Worm (Caenorhabditis elegans): ENCODE results near the gene adh-1.

The adh-1 gene

ce11 chrV:11854905-11855304, 33.1 kb upstream of the adh-1 start:
- TF ChIP-seq dmd-4 (tag; optimal IDR thresholded peaks at IDR 0.05): peak; percentile 15
- no peak for TF ChIP-seq ceh-16 (tag; optimal IDR thresholded peaks at IDR 0.05)
- no peak for TF ChIP-seq elt-3 (tag; optimal IDR thresholded peaks at IDR 0.05)
- TF ChIP-seq ZK546.5 (tag; optimal IDR thresholded peaks at IDR 0.05): no peak
- TF ChIP-seq unc-62 (GFP tag; optimal IDR thresholded peaks at IDR 0.05): no peak
- no peak for TF ChIP-seq peb-1 (tag; optimal IDR thresholded peaks at IDR 0.05)
- TF ChIP-seq nhr-237 (tag; optimal IDR thresholded peaks at IDR 0.05): no peak
- no peak for TF ChIP-seq blmp-1 (tag; optimal IDR thresholded peaks at IDR 0.05; ENCODE audit: insufficient read depth)
- TF ChIP-seq nhr-11 (tag; optimal IDR thresholded peaks at IDR 0.05): no peak
- peak in 1 of 2 experiments; percentile 50 for TF ChIP-seq lsy-2 (tag; optimal IDR thresholded peaks at IDR 0.05)
- no peak for TF ChIP-seq ceh-82 (tag; optimal IDR thresholded peaks at IDR 0.05)
- peak; percentile 50 for TF ChIP-seq nhr-21 (tag; optimal IDR thresholded peaks at IDR 0.05)
- no peak for TF ChIP-seq mdl-1 (tag; optimal IDR thresholded peaks at IDR 0.05)
- TF ChIP-seq elt-1 (tag; optimal IDR thresholded peaks at IDR 0.05): no peak

ce11 chrV:11856022-11856421, 32.0 kb upstream of the adh-1 start:
- TF ChIP-seq ztf-4 (tag; optimal IDR thresholded peaks at IDR 0.05) (no peak), ama-1 (optimal IDR thresholded peaks at IDR 0.05) (no peak), R02D3.7 (tag; optimal IDR thresholded peaks at IDR 0.05) (no peak), sma-3 (GFP tag; optimal IDR thresholded peaks at IDR 0.05) (no peak)

- no peak for TF ChIP-seq nhr-77 (tag; optimal IDR thresholded peaks at IDR 0.05)
- peak; percentile 77 for TF ChIP-seq nhr-25 (tag; optimal IDR thresholded peaks at IDR 0.05)
- TF ChIP-seq gmeb-1 (tag; optimal IDR thresholded peaks at IDR 0.05): no peak
- TF ChIP-seq crh-2 (tag; optimal IDR thresholded peaks at IDR 0.05): no peak
- TF ChIP-seq nhr-6 (tag; optimal IDR thresholded peaks at IDR 0.05): no peak
- TF ChIP-seq alr-1 (tag; optimal IDR thresholded peaks at IDR 0.05): no peak
- no peak for TF ChIP-seq zag-1 (tag; optimal IDR thresholded peaks at IDR 0.05)
- TF ChIP-seq sma-9 (GFP tag; optimal IDR thresholded peaks at IDR 0.05): peak; percentile 43
- TF ChIP-seq sma-9 (tag; optimal IDR thresholded peaks at IDR 0.05): no peak
- TF ChIP-seq sma-3 (GFP tag; optimal IDR thresholded peaks at IDR 0.05): no peak
- TF ChIP-seq lsy-2 (tag; optimal IDR thresholded peaks at IDR 0.05): no peak
These were observed 30.3 kb upstream of the adh-1 start for ce11 chrV:11857756-11858155.

ce11 chrV:11858299-11858698, 29.7 kb upstream of the adh-1 start:
- no peak for TF ChIP-seq nhr-77 (tag; optimal IDR thresholded peaks at IDR 0.05)
- TF ChIP-seq sma-9 (GFP tag; optimal IDR thresholded peaks at IDR 0.05): peak; percentile 29
- TF ChIP-seq sma-9 (tag; optimal IDR thresholded peaks at IDR 0.05): no peak

ce11 chrV:11859082-11859858, 28.8 kb upstream of the adh-1 start:
- TF ChIP-seq nhr-11 (tag; optimal IDR thresholded peaks at IDR 0.05) (no peak), ZK546.5 (tag; optimal IDR thresholded peaks at IDR 0.05) (no peak), nhr-129 (tag; optimal IDR thresholded peaks at IDR 0.05) (no peak), lin-39 (tag; optimal IDR thresholded peaks at IDR 0.05) (no peak), nhr-6 (tag; optimal IDR thresholded peaks at IDR 0.05) (no peak), lin-13 (GFP tag; optimal IDR thresholded peaks at IDR 0.05) (no peak), F13H6.1 (tag; optimal IDR thresholded peaks at IDR 0.05) (peak; percentile 57), gmeb-1 (tag; optimal IDR thresholded peaks at IDR 0.05) (no peak), mab-5 (tag; optimal IDR thresholded peaks at IDR 0.05) (no peak), fos-1 (tag; optimal IDR thresholded peaks at IDR 0.05) (peak; percentile 96), ceh-16 (tag; optimal IDR thresholded peaks at IDR 0.05) (no peak), ztf-4 (tag; optimal IDR thresholded peaks at IDR 0.05) (no peak), alr-1 (tag; optimal IDR thresholded peaks at IDR 0.05) (no peak), unc-55 (GFP tag; optimal IDR thresholded peaks at IDR 0.05) (no peak), sma-9 (GFP tag; optimal IDR thresholded peaks at IDR 0.05) (peak; percentile 91), sma-9 (tag; optimal IDR thresholded peaks at IDR 0.05) (no peak), nhr-12 (tag; optimal IDR thresholded peaks at IDR 0.05) (no peak), R02D3.7 (tag; optimal IDR thresholded peaks at IDR 0.05) (no peak), C34F6.9 (tag; optimal IDR thresholded peaks at IDR 0.05) (no peak), nhr-237 (tag; optimal IDR thresholded peaks at IDR 0.05) (no peak), dmd-4 (tag; optimal IDR thresholded peaks at IDR 0.05) (no peak), ztf-1 (GFP tag; conservative IDR thresholded peaks at IDR 0.05) (no peak), crh-2 (tag; optimal IDR thresholded peaks at IDR 0.05) (no peak), blmp-1 (tag; optimal IDR thresholded peaks at IDR 0.05; ENCODE audit: insufficient read depth) (peak; percentile 87), mdl-1 (tag; optimal IDR thresholded peaks at IDR 0.05) (peak; percentile 52 to 84), sma-3 (GFP tag; optimal IDR thresholded peaks at IDR 0.05) (peak; percentile 79), nhr-77 (tag; optimal IDR thresholded peaks at IDR 0.05) (no peak), lsy-2 (tag; optimal IDR thresholded peaks at IDR 0.05) (peak in 1 of 2 experiments; percentile 48), snpc-4 (tag; optimal IDR thresholded peaks at IDR 0.05) (no peak), nhr-10 (tag; optimal IDR thresholded peaks at IDR 0.05) (no peak), nhr-21 (tag; optimal IDR thresholded peaks at IDR 0.05) (peak; percentile 94), unc-39 (tag; optimal IDR thresholded peaks at IDR 0.05) (no peak), sem-4 (tag; optimal IDR thresholded peaks at IDR 0.05) (no peak), elt-3 (tag; optimal IDR thresholded peaks at IDR 0.05) (no peak), nhr-25 (tag; optimal IDR thresholded peaks at IDR 0.05) (peak; percentile 90), nhr-23 (tag; optimal IDR thresholded peaks at IDR 0.05) (no peak)

Data from whole organism, L2 larva.